Worm (Caenorhabditis elegans) whole organism, late embryonic: ENCODE measurements around the gene Y6G8.16.

Experiments used
- K09A11.1 ChIP-seq: sonication (generic microtip); optimal IDR thresholded peaks from 2 replicates; lab custom pipeline; 2017; ENCODE audit warnings: antibody characterized with exemption, mild to moderate bottlenecking, missing genetic modification characterization, missing compliant biosample characterization; ENCODE audit not compliant: insufficient read depth
- ceh-24 ChIP-seq: sonication (generic microtip); optimal IDR thresholded peaks from 2 replicates; lab custom pipeline; 2016; ENCODE audit warnings: mild to moderate bottlenecking, missing genetic modification characterization, missing compliant biosample characterization
- elt-2 ChIP-seq: sonication (generic microtip); optimal IDR thresholded peaks from 2 replicates; lab custom pipeline; 2016; ENCODE audit warnings: missing genetic modification reagents, missing genetic modification characterization, missing compliant biosample characterization
- nhr-232 ChIP-seq: sonication (generic microtip); optimal IDR thresholded peaks from 2 replicates; lab custom pipeline; 2016; ENCODE audit warnings: missing genetic modification characterization, missing compliant biosample characterization
- sox-4 ChIP-seq: sonication (generic microtip); optimal IDR thresholded peaks from 2 replicates; lab custom pipeline; 2017; ENCODE audit warnings: mild to moderate bottlenecking, missing genetic modification characterization, inconsistent platforms, missing compliant biosample characterization
- tbx-7 ChIP-seq: sonication (generic microtip); optimal IDR thresholded peaks from 2 replicates; lab custom pipeline; 2016; ENCODE audit warnings: missing genotype, missing genetic modification characterization, missing compliant biosample characterization

DNA sequence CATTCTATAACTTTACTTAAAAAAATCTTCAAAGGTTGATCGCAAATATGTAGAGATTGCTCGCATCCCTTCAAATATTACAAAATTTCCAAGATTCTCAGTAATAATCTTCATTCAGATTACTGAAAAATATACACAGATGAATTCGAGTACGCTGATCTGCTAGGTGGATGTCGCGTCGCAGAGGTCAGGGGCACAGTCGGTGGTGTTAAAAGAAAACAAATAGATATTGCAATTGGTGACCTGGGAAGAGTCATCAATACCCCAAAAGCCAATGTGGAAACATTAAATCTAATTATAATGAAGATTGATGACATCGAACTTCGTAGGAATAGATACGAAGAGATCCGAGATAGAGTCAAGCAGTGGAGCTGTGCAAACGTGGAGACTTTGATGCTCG is 22.4 kb downstream of the Y6G8.16 start, which contains the start of gene F57G4.10:
- no peak for TF ChIP-seq K09A11.1
- no peak for TF ChIP-seq tbx-7 (tag; lab: Kevin White, UChicago)
- no peak for TF ChIP-seq sox-4
- no peak for TF ChIP-seq ceh-24 (tag; lab: Kevin White, UChicago)
- no peak for TF ChIP-seq nhr-232 (tag; lab: Kevin White, UChicago)
- no peak for TF ChIP-seq elt-2
